Fruit fly (Drosophila melanogaster) S2 (cell line): Measurements from ENCODE around the gene CG32641.

ENCODE experiments used
- CG8478 ChIP-seq: fragments of >200 bp; optimal IDR thresholded peaks from 2 replicates; lab custom pipeline; 2018
- CTCF ChIP-seq, 2 experiments: fragments of >200 bp; optimal IDR thresholded peaks; 2 replicates each; lab custom pipeline; 2018

- no peak for TF ChIP-seq CG8478 (lab: Kevin White, UChicago)
- TF ChIP-seq CTCF (optimal IDR thresholded peaks at IDR 0.05; lab: Kevin White, UChicago), result no peak
Observed at dm6 chrX:13226478-13226877, 42.2 kb downstream of the CG32641 start.
